Worm (Caenorhabditis elegans) whole organism, L4 larva: Measurements from ENCODE around the gene rfip-1.

ENCODE experiments used
- F44E2.7 ChIP-seq: fragments of 200-800 bp; sonication (Bioruptor generic); IDR thresholded peaks from 2 replicates; pipeline ENCODE4 v2.1.2; 2022; ENCODE audit warnings: missing genetic modification characterization, missing compliant biosample characterization
- R02D3.7 ChIP-seq: fragments of 150-350 bp; sonication (generic microtip); optimal IDR thresholded peaks from 3 replicates; lab custom pipeline; 2014; ENCODE audit warnings: missing biosample characterization, missing genetic modification characterization
- Y48G9A.11 ChIP-seq: fragments of 200-800 bp; sonication (Bioruptor generic); IDR thresholded peaks from 2 replicates; pipeline ENCODE4 v1.3.6; 2022; ENCODE audit warnings: missing genetic modification reagents, missing genetic modification characterization, missing compliant biosample characterization
- Y5F2A.4 ChIP-seq: fragments of 200-800 bp; sonication (Bioruptor generic); optimal IDR thresholded peaks from 2 replicates; lab custom pipeline; 2018; ENCODE audit warnings: mild to moderate bottlenecking, missing genetic modification characterization, missing compliant biosample characterization
- ZK337.2 ChIP-seq: fragments of 200-800 bp; sonication (Bioruptor generic); IDR thresholded peaks from 2 replicates; pipeline ENCODE4 v1.3.6; 2022; ENCODE audit warnings: missing genetic modification reagents, missing genetic modification characterization, missing compliant biosample characterization
- ceh-20 ChIP-seq: fragments of 200-800 bp; sonication (Bioruptor generic); IDR thresholded peaks from 2 replicates; pipeline ENCODE4 v1.3.6; 2022; ENCODE audit warnings: missing genetic modification reagents, missing genetic modification characterization, missing compliant biosample characterization
- ceh-32 ChIP-seq: sonication (generic microtip); optimal IDR thresholded peaks from 2 replicates; lab custom pipeline; 2016; ENCODE audit warnings: mild to moderate bottlenecking, missing genetic modification characterization, missing compliant biosample characterization; ENCODE audit not compliant: poor library complexity
- ceh-44 ChIP-seq: fragments of 200-800 bp; sonication (Bioruptor generic); IDR thresholded peaks from 2 replicates; pipeline ENCODE4 v1.3.6; 2022; ENCODE audit warnings: missing genetic modification reagents, missing genetic modification characterization, missing compliant biosample characterization
- daf-16 ChIP-seq, 3 experiments: sonication (generic microtip); optimal IDR thresholded peaks; 2 replicates each; lab custom pipeline; 2016 to 2017; ENCODE audit warnings: missing genetic modification characterization in 3 of 3, missing genetic modification reagents in 3 of 3, mild to moderate bottlenecking in 2 of 3, missing compliant biosample characterization in 2 of 3, missing biosample characterization in 1 of 3, moderate library complexity in 1 of 3
- dmd-9 ChIP-seq: fragments of 200-800 bp; sonication (Bioruptor generic); IDR thresholded peaks from 2 replicates; pipeline ENCODE4 v1.3.6; 2022; ENCODE audit warnings: missing genetic modification reagents, missing genetic modification characterization, missing compliant biosample characterization
- dpl-1 ChIP-seq: fragments of 150-350 bp; optimal IDR thresholded peaks from 2 replicates; lab custom pipeline; 2014; ENCODE audit warnings: missing biosample characterization, missing genetic modification reagents, missing genetic modification characterization
- duxl-1 ChIP-seq: sonication (generic microtip); optimal IDR thresholded peaks from 2 replicates; lab custom pipeline; 2016; ENCODE audit warnings: mild to moderate bottlenecking, missing genetic modification characterization, moderate library complexity, missing compliant biosample characterization; ENCODE audit not compliant: poor library complexity
- egl-43 ChIP-seq: fragments of 200-800 bp; sonication (Bioruptor generic); IDR thresholded peaks from 2 replicates; pipeline ENCODE4 v1.3.6; 2022; ENCODE audit warnings: missing genetic modification reagents, missing genetic modification characterization, missing compliant biosample characterization
- fkh-10 ChIP-seq: fragments of 150-350 bp; optimal IDR thresholded peaks from 2 replicates; lab custom pipeline; 2014; ENCODE audit warnings: missing biosample characterization, missing genetic modification reagents, missing genetic modification characterization
- hif-1 ChIP-seq, 2 experiments: sonication (generic microtip); optimal IDR thresholded peaks; 2 replicates each; lab custom pipeline; 2016 to 2017; ENCODE audit warnings: missing compliant biosample characterization in 2 of 2, missing genetic modification characterization in 2 of 2, missing genetic modification reagents in 2 of 2, missing genotype in 2 of 2, mild to moderate bottlenecking in 1 of 2
- jun-1 ChIP-seq: fragments of 150-350 bp; optimal IDR thresholded peaks from 2 replicates; lab custom pipeline; 2014; ENCODE audit warnings: missing biosample characterization, missing genetic modification reagents, missing genetic modification characterization
- lin-1 ChIP-seq: fragments of 200-800 bp; sonication (Bioruptor generic); IDR thresholded peaks from 2 replicates; pipeline ENCODE4 v1.3.6; 2022; ENCODE audit warnings: missing genetic modification reagents, missing genetic modification characterization, missing compliant biosample characterization
- lin-38 ChIP-seq: fragments of 200-800 bp; sonication (Bioruptor generic); IDR thresholded peaks from 2 replicates; pipeline ENCODE4 v1.3.6; 2022; ENCODE audit warnings: missing genetic modification reagents, missing genetic modification characterization, missing compliant biosample characterization
- lsy-2 ChIP-seq, 2 experiments: fragments of 150-350 bp in 1 of 2; sonication (generic microtip) in 1 of 2; optimal IDR thresholded peaks; 2 replicates each; lab custom pipeline; 2014 to 2017; ENCODE audit warnings: missing biosample characterization in 2 of 2, missing genetic modification characterization in 2 of 2
- madf-9 ChIP-seq: fragments of 200-800 bp; sonication (Bioruptor generic); conservative IDR thresholded peaks from 2 replicates; pipeline ENCODE4 v1.3.6; 2022; ENCODE audit warnings: missing genetic modification reagents, missing genetic modification characterization, missing compliant biosample characterization
- mdl-1 ChIP-seq, 2 experiments: fragments of 150-350 bp in 1 of 2; sonication (generic microtip) in 1 of 2; optimal IDR thresholded peaks; 2 replicates each; lab custom pipeline; 2014 to 2017; ENCODE audit warnings: missing biosample characterization in 2 of 2, missing genetic modification characterization in 2 of 2
- mes-2 ChIP-seq: sonication (generic microtip); optimal IDR thresholded peaks from 2 replicates; lab custom pipeline; 2016; ENCODE audit warnings: missing genotype, mild to moderate bottlenecking, missing genetic modification characterization, missing compliant biosample characterization; ENCODE audit not compliant: poor library complexity, severe bottlenecking
- nhr-10 ChIP-seq: fragments of 150-350 bp; optimal IDR thresholded peaks from 2 replicates; lab custom pipeline; 2014; ENCODE audit warnings: missing biosample characterization, missing genetic modification characterization
- nhr-25 ChIP-seq: sonication (generic microtip); optimal IDR thresholded peaks from 2 replicates; lab custom pipeline; 2017; ENCODE audit warnings: missing genetic modification characterization, mild to moderate bottlenecking, missing compliant biosample characterization, antibody characterized with exemption, moderate library complexity, borderline replicate concordance; ENCODE audit not compliant: insufficient read depth
- nhr-41 ChIP-seq: fragments of 200-800 bp; sonication (Bioruptor generic); IDR thresholded peaks from 2 replicates; pipeline ENCODE4 v1.3.6; 2022; ENCODE audit warnings: missing genetic modification reagents, missing genetic modification characterization, missing compliant biosample characterization
- nhr-42 ChIP-seq: fragments of 200-800 bp; sonication (Bioruptor generic); IDR thresholded peaks from 2 replicates; pipeline ENCODE4 v1.3.6; 2022; ENCODE audit warnings: missing genetic modification characterization, missing compliant biosample characterization
- nhr-48 ChIP-seq: sonication (generic microtip); optimal IDR thresholded peaks from 2 replicates; lab custom pipeline; 2016; ENCODE audit warnings: mild to moderate bottlenecking, missing genetic modification characterization, missing compliant biosample characterization
- nhr-76 ChIP-seq: fragments of 150-350 bp; optimal IDR thresholded peaks from 2 replicates; lab custom pipeline; 2014; ENCODE audit warnings: missing biosample characterization, missing genetic modification characterization
- nhr-77 ChIP-seq: fragments of 150-350 bp; optimal IDR thresholded peaks from 2 replicates; lab custom pipeline; 2014; ENCODE audit warnings: missing biosample characterization, missing genetic modification characterization
- sdz-12 ChIP-seq: fragments of 200-800 bp; sonication (Bioruptor generic); optimal IDR thresholded peaks from 2 replicates; lab custom pipeline; 2018; ENCODE audit warnings: mild to moderate bottlenecking, missing genetic modification characterization, missing compliant biosample characterization
- snpc-4 ChIP-seq: fragments of 150-350 bp; optimal IDR thresholded peaks from 2 replicates; lab custom pipeline; 2014; ENCODE audit warnings: missing biosample characterization, missing genetic modification characterization
- tag-97 ChIP-seq: fragments of 200-800 bp; sonication (Bioruptor generic); IDR thresholded peaks from 2 replicates; pipeline ENCODE4 v1.3.6; 2022; ENCODE audit warnings: missing genetic modification characterization, missing compliant biosample characterization
- unc-130 ChIP-seq: sonication (generic microtip); optimal IDR thresholded peaks from 2 replicates; lab custom pipeline; 2016; ENCODE audit warnings: missing genetic modification reagents, missing genetic modification characterization, missing compliant biosample characterization
- unc-39 ChIP-seq: sonication (generic microtip); optimal IDR thresholded peaks from 2 replicates; lab custom pipeline; 2017; ENCODE audit warnings: missing biosample characterization, missing genetic modification characterization
- unc-62 ChIP-seq, 3 experiments: fragments of 150-350 bp in 1 of 3; sonication (generic microtip); optimal IDR thresholded peaks in 2 of 3; peaks in 1 of 3; 1 replicate in 1 of 3; 2 replicates in 2 of 3; lab custom pipeline; 2014 to 2017; ENCODE audit warnings: missing biosample characterization in 3 of 3, missing genetic modification characterization in 3 of 3, missing genetic modification reagents in 3 of 3, missing genotype in 1 of 3
- zag-1 ChIP-seq: fragments of 150-350 bp; optimal IDR thresholded peaks from 2 replicates; lab custom pipeline; 2014; ENCODE audit warnings: missing biosample characterization, missing genetic modification characterization
- zfp-2 ChIP-seq: sonication (generic microtip); optimal IDR thresholded peaks from 2 replicates; lab custom pipeline; 2016; ENCODE audit warnings: mild to moderate bottlenecking, missing genetic modification characterization, missing compliant biosample characterization
- ztf-11 ChIP-seq: fragments of 150-350 bp; optimal IDR thresholded peaks from 2 replicates; lab custom pipeline; 2014; ENCODE audit warnings: missing biosample characterization, missing genetic modification characterization

rfip-1 gene

ce11 chrII:5836153-5836719 lies 48.1 kb upstream of the rfip-1 start, which contains the start of gene fzo-1 (continued):
- no peak for TF ChIP-seq jun-1 (tag; lab: Kevin White, UChicago)

- TF ChIP-seq unc-62 (GFP tag; optimal IDR thresholded peaks at IDR 0.05 in 1 of 2; lab: Kevin White, UChicago) (peak in 1 of 2 experiments; percentile 86), unc-62 (tag; optimal IDR thresholded peaks at IDR 0.05; lab: Kevin White, UChicago) (no peak), mdl-1 (tag; optimal IDR thresholded peaks at IDR 0.05; lab: Kevin White, UChicago) (no peak)
Observed at ce11 chrII:5838453-5838852, 45.9 kb upstream of the rfip-1 start, which contains the start of gene ZK1248.15. Gene ZK1248.15, minus strand, starts transcription at chrII:5838553.

ce11 chrII:5839227-5839626 lies 45.1 kb upstream of the rfip-1 start, which contains the start of gene ZK1248.19:
Gene ZK1248.19, minus strand, starts transcription at chrII:5839414.
- TF ChIP-seq ceh-32 (tag; lab: Kevin White, UChicago) (no peak), nhr-25 (tag; lab: Kevin White, UChicago) (no peak), lin-1 (GFP tag; lab: Robert Waterston, UW) (no peak), egl-43 (GFP tag; lab: Robert Waterston, UW) (no peak), unc-39 (tag; lab: Kevin White, UChicago) (no peak), tag-97 (GFP tag; lab: Robert Waterston, UW) (no peak), nhr-48 (no peak), F44E2.7 (GFP tag; lab: Robert Waterston, UW) (no peak), lsy-2 (tag; optimal IDR thresholded peaks at IDR 0.05; lab: Kevin White, UChicago) (peak in 1 of 2 experiments; percentile 54), duxl-1 (tag; lab: Kevin White, UChicago) (no peak), hif-1 (tag; optimal IDR thresholded peaks at IDR 0.05; lab: Kevin White, UChicago) (no peak), nhr-77 (tag; lab: Kevin White, UChicago) (no peak), zfp-2 (tag; lab: Kevin White, UChicago) (no peak), fkh-10 (GFP tag; lab: Kevin White, UChicago) (no peak), zag-1 (tag; lab: Kevin White, UChicago) (no peak), R02D3.7 (tag; lab: Kevin White, UChicago) (peak; percentile 88), Y5F2A.4 (GFP tag; lab: Kevin White, UChicago) (no peak), unc-130 (GFP tag; lab: Kevin White, UChicago) (no peak), dpl-1 (GFP tag; lab: Kevin White, UChicago) (peak; percentile 12), madf-9 (GFP tag; lab: Robert Waterston, UW) (no peak), nhr-76 (tag; lab: Kevin White, UChicago) (no peak), mdl-1 (tag; optimal IDR thresholded peaks at IDR 0.05; lab: Kevin White, UChicago) (no peak), snpc-4 (tag; lab: Kevin White, UChicago) (no peak), nhr-10 (no peak), unc-62 (GFP tag; optimal IDR thresholded peaks at IDR 0.05 in 1 of 2; lab: Kevin White, UChicago) (no peak), unc-62 (tag; optimal IDR thresholded peaks at IDR 0.05; lab: Kevin White, UChicago) (no peak), lin-38 (no peak), mes-2 (peak; percentile 57), ztf-11 (no peak), Y48G9A.11 (GFP tag; lab: Robert Waterston, UW) (no peak), sdz-12 (no peak), ceh-44 (GFP tag; lab: Robert Waterston, UW) (no peak), daf-16 (GFP tag; optimal IDR thresholded peaks at IDR 0.05; lab: Kevin White, UChicago) (no peak), daf-16 (tag; optimal IDR thresholded peaks at IDR 0.05; lab: Kevin White, UChicago) (peak; percentile 24), ceh-20 (GFP tag; lab: Robert Waterston, UW) (no peak), ZK337.2 (no peak), nhr-42 (no peak), dmd-9 (no peak), nhr-41 (GFP tag; lab: Robert Waterston, UW) (no peak)
